Worm (Caenorhabditis elegans) whole organism, L4/young adult: Measurements from ENCODE around the gene C49C8.6.
A peak's percentile ranks its signal among the peaks of the same experiment; 100 is the strongest.

Experiments used
- W03F9.2 ChIP-seq: fragments of 150-350 bp; optimal IDR thresholded peaks from 2 replicates; lab custom pipeline; 2014; ENCODE audit warnings: missing biosample characterization, missing genetic modification characterization
- dao-5 ChIP-seq: sonication (generic microtip); optimal IDR thresholded peaks from 2 replicates; lab custom pipeline; 2016; ENCODE audit warnings: missing genotype, missing genetic modification characterization, moderate library complexity, missing compliant biosample characterization
- him-1 ChIP-seq: sonication (generic microtip); optimal IDR thresholded peaks from 2 replicates; lab custom pipeline; 2016; ENCODE audit warnings: missing genotype, missing genetic modification reagents, missing genetic modification characterization, missing compliant biosample characterization

ce11 chrIV:8691486-8691885 lies 33.5 kb upstream of the C49C8.6 start, which contains the start of the genes hst-1 and ints-6:
- TF ChIP-seq him-1 = no peak
- no peak for TF ChIP-seq dao-5 (tag; lab: Kevin White, UChicago)
- TF ChIP-seq W03F9.2 (tag; lab: Kevin White, UChicago) = peak; percentile 65
